Worm (Caenorhabditis elegans): Measurements from ENCODE around the gene F55G1.6.

The F55G1.6 gene

DNA sequence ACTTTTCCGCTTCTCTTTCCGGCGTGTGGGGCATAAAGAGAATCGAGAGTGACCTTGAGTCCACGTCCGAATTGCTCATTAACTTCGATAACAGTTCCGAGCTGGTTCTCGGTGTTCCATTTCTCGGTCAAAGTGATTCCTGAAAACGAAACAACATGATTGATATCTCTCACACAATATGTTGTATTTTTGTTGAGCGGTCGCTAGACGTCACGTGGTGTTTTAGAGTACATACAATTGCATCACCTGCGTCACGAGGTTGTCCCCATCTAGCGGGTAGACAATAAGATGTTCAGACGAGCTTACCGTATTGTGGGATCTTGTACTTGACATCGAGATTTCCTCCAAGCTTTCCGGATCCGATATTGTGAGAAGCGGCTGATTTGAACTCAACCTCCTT, 34.0 kb downstream of the F55G1.6 start (continued):
- no peak for TF ChIP-seq nhr-84 (tag; optimal IDR thresholded peaks at IDR 0.05)
- TF ChIP-seq zag-1 (tag; optimal IDR thresholded peaks at IDR 0.05), result no peak
- TF ChIP-seq C34B4.2 (tag; optimal IDR thresholded peaks at IDR 0.05), result no peak
- peak; percentile 11 to 45 for TF ChIP-seq efl-1 (optimal IDR thresholded peaks at IDR 0.05)
- peak; percentile 59 to 97 for TF ChIP-seq efl-1 (GFP tag; optimal IDR thresholded peaks at IDR 0.05 in 1 of 2)
- no peak for TF ChIP-seq vab-15 (tag; optimal IDR thresholded peaks at IDR 0.05)
- no peak for TF ChIP-seq nhr-11 (tag; optimal IDR thresholded peaks at IDR 0.05)
- TF ChIP-seq snu-23 (GFP tag; optimal IDR thresholded peaks at IDR 0.05), result peak; percentile 69
- peak; percentile 57 for TF ChIP-seq blmp-1 (tag; optimal IDR thresholded peaks at IDR 0.05)
- TF ChIP-seq dpl-1 (GFP tag; optimal IDR thresholded peaks at IDR 0.05), result peak in 2 of 3 experiments; percentile 51 to 66
- no peak for TF ChIP-seq zip-4 (GFP tag; optimal IDR thresholded peaks at IDR 0.05)
- TF ChIP-seq fkh-10 (GFP tag; optimal IDR thresholded peaks at IDR 0.05), result no peak
- no peak for TF ChIP-seq aha-1 (tag; optimal IDR thresholded peaks at IDR 0.05)
- TF ChIP-seq lsy-2 (tag; optimal IDR thresholded peaks at IDR 0.05), result peak; percentile 35 to 59
- TF ChIP-seq aly-2 (tag; optimal IDR thresholded peaks at IDR 0.05), result no peak
- TF ChIP-seq pax-3 (tag; optimal IDR thresholded peaks at IDR 0.05), result peak; percentile 11
- TF ChIP-seq nhr-237 (tag; optimal IDR thresholded peaks at IDR 0.05), result no peak
- TF ChIP-seq sptf-1 (tag; optimal IDR thresholded peaks at IDR 0.05), result no peak
- no peak for TF ChIP-seq ets-5 (GFP tag; IDR thresholded peaks at IDR 0.05)
- no peak for TF ChIP-seq unc-86 (tag; optimal IDR thresholded peaks at IDR 0.05)
- no peak for TF ChIP-seq alr-1 (tag; optimal IDR thresholded peaks at IDR 0.05; ENCODE audit: borderline replicate concordance)
- peak in 1 of 6 experiments; percentile 65 for TF ChIP-seq elt-3 (tag; optimal IDR thresholded peaks at IDR 0.05)
- no peak for TF ChIP-seq ceh-63 (GFP tag; optimal IDR thresholded peaks at IDR 0.05)
- no peak for TF ChIP-seq sup-37 (GFP tag; optimal IDR thresholded peaks at IDR 0.05)
- peak; percentile 73 for TF ChIP-seq unc-130 (tag; optimal IDR thresholded peaks at IDR 0.05)
- TF ChIP-seq fkh-8 (tag; optimal IDR thresholded peaks at IDR 0.05), result no peak
- peak; percentile 67 for TF ChIP-seq nhr-90 (tag; optimal IDR thresholded peaks at IDR 0.05; ENCODE audit: poor library complexity)
- TF ChIP-seq C04F5.9 (tag; optimal IDR thresholded peaks at IDR 0.05), result peak; percentile 2
- TF ChIP-seq ama-1 (optimal IDR thresholded peaks at IDR 0.05), result peak; percentile 79
- peak; percentile 60 for TF ChIP-seq rnt-1 (tag; optimal IDR thresholded peaks at IDR 0.05)
- TF ChIP-seq ces-1 (GFP tag; optimal IDR thresholded peaks at IDR 0.05), result no peak
- no peak for TF ChIP-seq nhr-76 (tag; optimal IDR thresholded peaks at IDR 0.05)
- no peak for TF ChIP-seq F16B12.6 (tag; optimal IDR thresholded peaks at IDR 0.05)
- no peak for TF ChIP-seq dsc-1 (tag; optimal IDR thresholded peaks at IDR 0.05)
- TF ChIP-seq hlh-4 (tag; optimal IDR thresholded peaks at IDR 0.05), result no peak
- no peak for TF ChIP-seq fkh-4 (tag; optimal IDR thresholded peaks at IDR 0.05; ENCODE audit: borderline replicate concordance)
- TF ChIP-seq hpl-2 (GFP tag; optimal IDR thresholded peaks at IDR 0.05), result no peak
- TF ChIP-seq xbp-1 (tag; optimal IDR thresholded peaks at IDR 0.05), result no peak
- 0 out of 2 replicates have a peak, but pooled peaks have one; percentile 36 for TF ChIP-seq grh-1 (GFP tag; IDR thresholded peaks at IDR 0.05)
- peak; percentile 37 for TF ChIP-seq skn-1 (tag; optimal IDR thresholded peaks at IDR 0.05)
- TF ChIP-seq unc-98 (GFP tag; IDR thresholded peaks at IDR 0.05), result no peak
- TF ChIP-seq nhr-20 (tag; optimal IDR thresholded peaks at IDR 0.05), result peak; percentile 75
- TF ChIP-seq tlp-1 (tag; optimal IDR thresholded peaks at IDR 0.05), result no peak
- TF ChIP-seq jun-1 (tag; optimal IDR thresholded peaks at IDR 0.05), result no peak
- TF ChIP-seq lin-14 (GFP tag; optimal IDR thresholded peaks at IDR 0.05), result peak; percentile 67
- peak; percentile 9 for TF ChIP-seq lir-3 (tag; optimal IDR thresholded peaks at IDR 0.05; ENCODE audit: poor library complexity)
- peak; percentile 28 to 80 for TF ChIP-seq lin-35 (GFP tag; optimal IDR thresholded peaks at IDR 0.05)
- no peak for TF ChIP-seq nhr-12 (tag; optimal IDR thresholded peaks at IDR 0.05)
- no peak for TF ChIP-seq egl-13 (tag; optimal IDR thresholded peaks at IDR 0.05)
- no peak for TF ChIP-seq snpc-4 (tag; optimal IDR thresholded peaks at IDR 0.05)
- TF ChIP-seq pqm-1 (tag; optimal IDR thresholded peaks at IDR 0.05), result no peak
- TF ChIP-seq egl-27 (tag; optimal IDR thresholded peaks at IDR 0.05), result no peak
- no peak for TF ChIP-seq isw-1 (GFP tag; IDR thresholded peaks at IDR 0.05)
- TF ChIP-seq ceh-90 (tag; optimal IDR thresholded peaks at IDR 0.05), result no peak

All from whole organism, L1 larva.